Worm (Caenorhabditis elegans) whole organism, late embryonic: ENCODE results near the gene R09F10.5.

Experiments used
- ama-1 ChIP-seq: fragments of 150-350 bp; optimal IDR thresholded peaks from 2 replicates; lab custom pipeline; 2014
- ceh-18 ChIP-seq: sonication (generic microtip); optimal IDR thresholded peaks from 2 replicates; lab custom pipeline; 2016; ENCODE audit warnings: missing genetic modification characterization, missing compliant biosample characterization
- ceh-9 ChIP-seq: sonication (generic microtip); optimal IDR thresholded peaks from 2 replicates; lab custom pipeline; 2016; ENCODE audit warnings: mild to moderate bottlenecking, missing genetic modification characterization, inconsistent platforms, missing compliant biosample characterization
- ets-4 ChIP-seq: sonication (generic microtip); optimal IDR thresholded peaks from 2 replicates; lab custom pipeline; 2016; ENCODE audit warnings: missing genetic modification characterization, missing compliant biosample characterization
- eyg-1 ChIP-seq: sonication (generic microtip); optimal IDR thresholded peaks from 2 replicates; lab custom pipeline; 2016; ENCODE audit warnings: missing genotype, missing genetic modification characterization, missing compliant biosample characterization
- fkh-10 ChIP-seq: fragments of 150-350 bp; optimal IDR thresholded peaks from 2 replicates; lab custom pipeline; 2014; ENCODE audit warnings: missing biosample characterization, missing genetic modification reagents, missing genetic modification characterization
- hlh-30 ChIP-seq: sonication (generic microtip); optimal IDR thresholded peaks from 2 replicates; lab custom pipeline; 2017; ENCODE audit warnings: antibody characterized with exemption, missing genetic modification characterization, missing compliant biosample characterization; ENCODE audit not compliant: insufficient read depth
- pag-3 ChIP-seq: sonication (generic microtip); optimal IDR thresholded peaks from 2 replicates; lab custom pipeline; 2016; ENCODE audit warnings: missing compliant biosample characterization, missing genetic modification characterization, borderline replicate concordance
- pha-4 ChIP-seq: fragments of 150-350 bp; optimal IDR thresholded peaks from 2 replicates; lab custom pipeline; 2018; ENCODE audit warnings: missing biosample characterization, missing genetic modification reagents, missing genetic modification characterization
- pqm-1 ChIP-seq: sonication (generic microtip); optimal IDR thresholded peaks from 2 replicates; lab custom pipeline; 2016; ENCODE audit warnings: missing genetic modification characterization, missing compliant biosample characterization
- sox-2 ChIP-seq: fragments of 200-800 bp; sonication (Bioruptor generic); IDR thresholded peaks from 2 replicates; pipeline ENCODE4 v1.3.6; 2022; ENCODE audit warnings: missing genetic modification reagents, missing genetic modification characterization, missing compliant biosample characterization
- unc-42 ChIP-seq: sonication (generic microtip); optimal IDR thresholded peaks from 2 replicates; lab custom pipeline; 2016; ENCODE audit warnings: missing genotype, missing genetic modification characterization, missing compliant biosample characterization
- ztf-16 ChIP-seq: sonication (generic microtip); optimal IDR thresholded peaks from 2 replicates; lab custom pipeline; 2017; ENCODE audit warnings: missing genetic modification characterization, missing compliant biosample characterization

DNA sequence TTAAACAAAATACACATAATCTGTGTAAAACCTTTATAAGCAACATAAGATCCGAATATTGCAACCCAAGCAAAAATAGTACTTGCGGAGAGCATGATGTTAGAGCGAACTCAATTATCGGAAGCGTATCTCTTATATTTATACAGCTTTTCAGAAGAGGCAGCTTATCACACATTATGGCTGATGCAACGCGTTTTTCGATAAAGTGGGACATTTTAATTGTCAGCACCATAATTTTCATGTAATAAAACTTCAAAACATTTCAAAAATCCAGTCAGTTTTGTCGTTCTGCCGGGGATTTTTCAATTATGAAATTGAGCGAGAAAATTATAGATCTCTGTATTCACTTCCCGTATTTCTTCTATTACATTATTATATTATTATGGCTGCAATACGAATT, 38.7 kb upstream of the R09F10.5 start, which contains the start of gene drd-5:
- TF ChIP-seq ztf-16 (tag; lab: Kevin White, UChicago) (no peak), ceh-18 (tag; lab: Kevin White, UChicago) (no peak), hlh-30 (tag; lab: Kevin White, UChicago) (no peak), fkh-10 (GFP tag; lab: Kevin White, UChicago) (no peak), sox-2 (GFP tag; lab: Robert Waterston, UW) (no peak), unc-42 (tag; lab: Kevin White, UChicago) (no peak), eyg-1 (tag; lab: Kevin White, UChicago) (no peak), pha-4 (tag; lab: Kevin White, UChicago) (no peak), pqm-1 (tag; lab: Kevin White, UChicago) (no peak), pag-3 (tag; lab: Kevin White, UChicago) (no peak), ets-4 (tag; lab: Kevin White, UChicago) (no peak), ama-1 (no peak), ceh-9 (no peak)
